Worm (Caenorhabditis elegans) whole organism, L1 larva: ENCODE measurements around the gene cal-7.

ENCODE experiments used
- aly-2 ChIP-seq: fragments of 150-350 bp; optimal IDR thresholded peaks from 2 replicates; lab custom pipeline; 2014; ENCODE audit warnings: missing biosample characterization, missing genetic modification characterization
- ces-1 ChIP-seq: fragments of 150-350 bp; optimal IDR thresholded peaks from 2 replicates; lab custom pipeline; 2014; ENCODE audit warnings: missing biosample characterization, missing genetic modification reagents, missing genetic modification characterization
- efl-1 ChIP-seq, 4 experiments: fragments of 150-350 bp; optimal IDR thresholded peaks in 3 of 4; peaks in 1 of 4; 1 replicate in 1 of 4; 2 replicates in 3 of 4; lab custom pipeline; 2014; ENCODE audit warnings: missing biosample characterization in 2 of 4, missing genetic modification characterization in 2 of 4, missing genetic modification reagents in 2 of 4
- elt-2 ChIP-seq: sonication (generic microtip); optimal IDR thresholded peaks from 2 replicates; lab custom pipeline; 2016; ENCODE audit warnings: missing genetic modification characterization, mild to moderate bottlenecking, inconsistent platforms, missing compliant biosample characterization, missing genetic modification reagents
- elt-3 ChIP-seq, 6 experiments: fragments of 150-350 bp in 1 of 6; sonication (generic microtip); optimal IDR thresholded peaks; 2 replicates each; lab custom pipeline; 2017 to 2018; ENCODE audit warnings: missing biosample characterization in 6 of 6, missing genetic modification characterization in 6 of 6, inconsistent platforms in 1 of 6
- fkh-10 ChIP-seq: sonication (generic microtip); optimal IDR thresholded peaks from 2 replicates; lab custom pipeline; 2017; ENCODE audit warnings: missing biosample characterization, missing genetic modification reagents, missing genetic modification characterization
- fkh-8 ChIP-seq: sonication (generic microtip); optimal IDR thresholded peaks from 2 replicates; lab custom pipeline; 2016; ENCODE audit warnings: mild to moderate bottlenecking, missing genetic modification characterization, missing compliant biosample characterization
- fos-1 ChIP-seq: fragments of 150-350 bp; optimal IDR thresholded peaks from 2 replicates; lab custom pipeline; 2014; ENCODE audit warnings: missing biosample characterization, missing genetic modification characterization
- lin-13 ChIP-seq: fragments of 150-350 bp; optimal IDR thresholded peaks from 2 replicates; lab custom pipeline; 2014; ENCODE audit warnings: missing biosample characterization, missing genetic modification reagents, missing genetic modification characterization
- lsy-2 ChIP-seq, 2 experiments: fragments of 150-350 bp; optimal IDR thresholded peaks; 2 replicates each; lab custom pipeline; 2014; ENCODE audit warnings: missing biosample characterization in 2 of 2, missing genetic modification characterization in 2 of 2
- nhr-76 ChIP-seq: sonication (generic microtip); optimal IDR thresholded peaks from 2 replicates; lab custom pipeline; 2017; ENCODE audit warnings: missing biosample characterization, missing genetic modification characterization
- snu-23 ChIP-seq: sonication (generic microtip); optimal IDR thresholded peaks from 2 replicates; lab custom pipeline; 2016; ENCODE audit warnings: missing genetic modification characterization, missing compliant biosample characterization
- sox-4 ChIP-seq: sonication (generic microtip); optimal IDR thresholded peaks from 2 replicates; lab custom pipeline; 2016; ENCODE audit warnings: missing genetic modification characterization, missing compliant biosample characterization
- unc-130 ChIP-seq: fragments of 150-350 bp; optimal IDR thresholded peaks from 2 replicates; lab custom pipeline; 2017; ENCODE audit warnings: missing biosample characterization, missing genetic modification characterization, inconsistent platforms

DNA sequence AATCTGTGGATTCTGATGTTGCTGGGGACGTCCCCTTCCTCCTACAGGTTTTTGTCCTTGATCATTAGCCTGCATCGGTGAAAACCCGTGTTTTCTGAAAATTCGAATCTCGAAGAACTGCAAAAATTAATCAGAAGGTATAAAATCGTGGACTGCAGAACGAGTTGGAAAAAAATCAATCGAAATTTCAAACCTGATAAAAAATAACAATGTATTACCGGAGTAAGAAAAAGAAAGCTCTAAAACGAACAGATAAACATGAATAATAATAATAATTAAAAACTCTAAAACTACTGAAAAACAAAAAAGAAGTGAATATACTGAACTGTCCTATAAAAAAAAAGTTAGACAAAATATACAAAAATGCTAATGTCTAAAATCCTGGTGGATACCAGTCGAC, 49.1 kb downstream of the cal-7 start, which contains the start of gene F46B6.5:
- TF ChIP-seq elt-2 (tag; lab: Kevin White, UChicago) = no peak
- TF ChIP-seq fkh-8 = no peak
- no peak for TF ChIP-seq fos-1 (tag; lab: Kevin White, UChicago)
- TF ChIP-seq sox-4 (tag; lab: Kevin White, UChicago) = no peak
- no peak for TF ChIP-seq lin-13 (GFP tag; lab: Kevin White, UChicago)
- TF ChIP-seq aly-2 (tag; lab: Kevin White, UChicago) = no peak
- no peak for TF ChIP-seq lsy-2 (tag; optimal IDR thresholded peaks at IDR 0.05; lab: Kevin White, UChicago)
- no peak for TF ChIP-seq elt-3 (tag; optimal IDR thresholded peaks at IDR 0.05; lab: Kevin White, UChicago)
- no peak for TF ChIP-seq nhr-76 (tag; lab: Kevin White, UChicago)
- no peak for TF ChIP-seq unc-130 (tag; lab: Kevin White, UChicago)
- no peak for TF ChIP-seq snu-23 (GFP tag; lab: Kevin White, UChicago)
- no peak for TF ChIP-seq fkh-10
- TF ChIP-seq ces-1 (GFP tag; lab: Kevin White, UChicago) = no peak
- no peak for TF ChIP-seq efl-1 (optimal IDR thresholded peaks at IDR 0.05; lab: Kevin White, UChicago)
- no peak for TF ChIP-seq efl-1 (GFP tag; optimal IDR thresholded peaks at IDR 0.05 in 1 of 2; lab: Kevin White, UChicago)
